Fruit fly (Drosophila melanogaster) whole organism, embryonic: ENCODE data around the gene wisp.

Experiments used
- Atf6 ChIP-seq: fragments of 200-800 bp; sonication (Bioruptor generic); IDR thresholded peaks from 2 replicates; pipeline ENCODE4 v1.3.6; 2022; ENCODE audit warnings: missing biosample characterization, missing genetic modification characterization
- CG10147 ChIP-seq: fragments of 200-800 bp; sonication (Bioruptor generic); optimal IDR thresholded peaks from 2 replicates; lab custom pipeline; 2019; ENCODE audit warnings: missing biosample characterization, mild to moderate bottlenecking, missing genetic modification characterization, moderate library complexity
- CG12071 ChIP-seq: fragments of 200-800 bp; sonication (Bioruptor generic); optimal IDR thresholded peaks from 3 replicates; lab custom pipeline; 2018; ENCODE audit warnings: missing biosample characterization, mild to moderate bottlenecking, missing genetic modification characterization
- CG13775 ChIP-seq: fragments of 200-800 bp; sonication (Bioruptor generic); optimal IDR thresholded peaks from 3 replicates; lab custom pipeline; 2017; ENCODE audit warnings: missing biosample characterization, mild to moderate bottlenecking, missing genetic modification characterization
- CG15269 ChIP-seq: fragments of 200-800 bp; sonication (Bioruptor generic); optimal IDR thresholded peaks from 2 replicates; lab custom pipeline; 2018; ENCODE audit warnings: missing biosample characterization, mild to moderate bottlenecking, missing genetic modification characterization, moderate library complexity
- CG2129 ChIP-seq: fragments of 200-800 bp; sonication (Bioruptor generic); IDR thresholded peaks from 2 replicates; pipeline ENCODE4 v1.3.6; 2022; ENCODE audit warnings: missing biosample characterization, missing genetic modification characterization; ENCODE audit not compliant: partially characterized antibody
- CG2202 ChIP-seq: fragments of 200-800 bp; sonication (Bioruptor generic); optimal IDR thresholded peaks from 2 replicates; lab custom pipeline; 2018; ENCODE audit warnings: missing biosample characterization, mild to moderate bottlenecking, missing genetic modification characterization
- CG2678 ChIP-seq: fragments of 200-800 bp; sonication (Bioruptor generic); optimal IDR thresholded peaks from 3 replicates; lab custom pipeline; 2019; ENCODE audit warnings: missing biosample characterization, mild to moderate bottlenecking, missing genetic modification characterization, moderate library complexity
- CG8089 ChIP-seq: fragments of 200-800 bp; sonication (Bioruptor generic); optimal IDR thresholded peaks from 3 replicates; lab custom pipeline; 2016; ENCODE audit warnings: missing biosample characterization, missing genetic modification characterization
- CTCF ChIP-seq: fragments of 200-800 bp; sonication (Bioruptor generic); optimal IDR thresholded peaks from 2 replicates; lab custom pipeline; 2017; ENCODE audit warnings: missing biosample characterization, mild to moderate bottlenecking, missing genetic modification characterization, moderate library complexity
- Chrac-16 ChIP-seq: fragments of 200-800 bp; sonication (Bioruptor generic); optimal IDR thresholded peaks from 3 replicates; lab custom pipeline; 2016; ENCODE audit warnings: missing biosample characterization, missing genetic modification characterization
- D19B ChIP-seq: fragments of 200-800 bp; sonication (Bioruptor generic); optimal IDR thresholded peaks from 2 replicates; lab custom pipeline; 2017; ENCODE audit warnings: missing biosample characterization, mild to moderate bottlenecking, missing genetic modification characterization
- Dip2 ChIP-seq: fragments of 200-800 bp; sonication (Bioruptor generic); IDR thresholded peaks from 2 replicates; pipeline ENCODE4 v1.3.6; 2022; ENCODE audit warnings: missing biosample characterization, missing genetic modification characterization
- Drgx ChIP-seq: fragments of 200-800 bp; sonication (Bioruptor generic); IDR thresholded peaks from 2 replicates; pipeline ENCODE4 v1.3.6; 2022; ENCODE audit warnings: missing biosample characterization, missing genetic modification characterization
- H2.0 ChIP-seq: fragments of 200-800 bp; sonication (Bioruptor generic); IDR thresholded peaks from 2 replicates; pipeline ENCODE4 v1.3.6; 2022; ENCODE audit warnings: missing biosample characterization, missing genetic modification characterization
- Lim3 ChIP-seq: fragments of 200-800 bp; sonication (Bioruptor generic); IDR thresholded peaks from 2 replicates; pipeline ENCODE4 v1.3.6; 2022; ENCODE audit warnings: missing biosample characterization, missing genetic modification characterization
- Meics ChIP-seq: fragments of 200-800 bp; sonication (Bioruptor generic); optimal IDR thresholded peaks from 2 replicates; lab custom pipeline; 2017; ENCODE audit warnings: missing biosample characterization, mild to moderate bottlenecking, missing genetic modification characterization
- Spps ChIP-seq: fragments of 200-800 bp; sonication (Bioruptor generic); optimal IDR thresholded peaks from 2 replicates; lab custom pipeline; 2018; ENCODE audit warnings: missing biosample characterization, mild to moderate bottlenecking, missing genetic modification characterization
- Trl ChIP-seq, 3 experiments: fragments of >200 bp in 2 of 3; fragments of 200-800 bp in 1 of 3; sonication (Bioruptor generic) in 1 of 3; optimal IDR thresholded peaks; 2 replicates in 1 of 3; 3 replicates in 2 of 3; lab custom pipeline; 2016 to 2017; ENCODE audit warnings: missing biosample characterization in 1 of 3, missing genetic modification characterization in 1 of 3
- Xbp1 ChIP-seq: fragments of 200-800 bp; sonication (Bioruptor generic); optimal IDR thresholded peaks from 3 replicates; lab custom pipeline; 2016; ENCODE audit warnings: missing biosample characterization, mild to moderate bottlenecking, missing genetic modification characterization
- ab ChIP-seq: fragments of 200-800 bp; sonication (Bioruptor generic); optimal IDR thresholded peaks from 2 replicates; lab custom pipeline; 2016; ENCODE audit warnings: missing biosample characterization, missing genetic modification characterization
- cg ChIP-seq: fragments of 200-800 bp; sonication (Bioruptor generic); optimal IDR thresholded peaks from 3 replicates; lab custom pipeline; 2019; ENCODE audit warnings: missing biosample characterization, mild to moderate bottlenecking, missing genetic modification characterization, moderate library complexity
- cwo ChIP-seq: fragments of 200-800 bp; sonication (Bioruptor generic); optimal IDR thresholded peaks from 3 replicates; lab custom pipeline; 2017; ENCODE audit warnings: missing biosample characterization, missing genetic modification characterization, mild to moderate bottlenecking, moderate library complexity, missing genetic modification reagents
- grau ChIP-seq: fragments of 200-800 bp; optimal IDR thresholded peaks from 3 replicates; lab custom pipeline; 2019; ENCODE audit warnings: missing biosample characterization, mild to moderate bottlenecking, missing genetic modification characterization, moderate library complexity
- grn ChIP-seq: fragments of 200-800 bp; sonication (Bioruptor generic); optimal IDR thresholded peaks from 3 replicates; lab custom pipeline; 2017; ENCODE audit warnings: missing biosample characterization, missing genetic modification characterization
- hb ChIP-seq: fragments of 200-800 bp; sonication (Bioruptor generic); IDR thresholded peaks from 3 replicates; pipeline ENCODE4 v1.3.6; 2022; ENCODE audit warnings: missing biosample characterization, missing genetic modification characterization; ENCODE audit not compliant: partially characterized antibody
- hkb ChIP-seq, 2 experiments: fragments of 200-800 bp in 1 of 2; fragments of >200 bp in 1 of 2; sonication (Bioruptor generic) in 1 of 2; IDR thresholded peaks in 1 of 2; optimal IDR thresholded peaks in 1 of 2; 2 replicates each; pipeline versions ENCODE4 v1.3.6 to Lab custom; 2017 to 2022; ENCODE audit warnings: missing biosample characterization in 1 of 2, missing genetic modification characterization in 1 of 2
- ken ChIP-seq: fragments of 200-800 bp; sonication (Bioruptor generic); IDR thresholded peaks from 3 replicates; pipeline ENCODE4 v1.3.6; 2022; ENCODE audit warnings: missing biosample characterization, missing genetic modification characterization
- lab ChIP-seq: fragments of 200-800 bp; sonication (Bioruptor generic); optimal IDR thresholded peaks from 3 replicates; lab custom pipeline; 2017; ENCODE audit warnings: missing biosample characterization, missing genetic modification characterization, mild to moderate bottlenecking, moderate library complexity, missing genetic modification reagents
- lmd ChIP-seq: fragments of 200-800 bp; sonication (Bioruptor generic); IDR thresholded peaks from 2 replicates; pipeline ENCODE4 v1.3.6; 2022; ENCODE audit warnings: missing biosample characterization, missing genetic modification characterization
- nom ChIP-seq: fragments of 200-800 bp; sonication (Bioruptor generic); optimal IDR thresholded peaks from 2 replicates; lab custom pipeline; 2017; ENCODE audit warnings: missing biosample characterization, missing genetic modification characterization, mild to moderate bottlenecking, moderate library complexity, missing genetic modification reagents
- prd ChIP-seq, 3 experiments: fragments of >200 bp in 2 of 3; fragments of 200-800 bp in 1 of 3; sonication (Bioruptor generic) in 1 of 3; optimal IDR thresholded peaks in 2 of 3; IDR thresholded peaks in 1 of 3; 2 replicates in 2 of 3; 3 replicates in 1 of 3; pipeline versions ENCODE4 v1.3.6 to Lab custom; 2017 to 2022; ENCODE audit warnings: missing biosample characterization in 1 of 3, missing genetic modification characterization in 1 of 3
- pros ChIP-seq: fragments of 200-800 bp; sonication (Bioruptor generic); optimal IDR thresholded peaks from 3 replicates; lab custom pipeline; 2019; ENCODE audit warnings: missing biosample characterization, mild to moderate bottlenecking, missing genetic modification characterization, moderate library complexity
- row ChIP-seq: fragments of 200-800 bp; sonication (Bioruptor generic); IDR thresholded peaks from 3 replicates; pipeline ENCODE4 v1.3.6; 2022; ENCODE audit warnings: missing biosample characterization, missing genetic modification characterization
- sr ChIP-seq: fragments of 200-800 bp; sonication (Bioruptor generic); IDR thresholded peaks from 3 replicates; pipeline ENCODE4 v1.3.6; 2022; ENCODE audit warnings: missing biosample characterization, missing genetic modification characterization
- tll ChIP-seq, 2 experiments: fragments of 200-800 bp in 1 of 2; fragments of >200 bp in 1 of 2; sonication (Bioruptor generic) in 1 of 2; optimal IDR thresholded peaks; 2 replicates each; lab custom pipeline; 2017 to 2019; ENCODE audit warnings: missing biosample characterization in 2 of 2, missing genetic modification characterization in 2 of 2, mild to moderate bottlenecking in 1 of 2, moderate library complexity in 1 of 2
- vvl ChIP-seq: fragments of 200-800 bp; sonication (Bioruptor generic); IDR thresholded peaks from 2 replicates; pipeline ENCODE4 v1.3.6; 2022; ENCODE audit warnings: missing biosample characterization, missing genetic modification characterization
- zen2 ChIP-seq: fragments of 200-800 bp; sonication (Bioruptor generic); IDR thresholded peaks from 3 replicates; pipeline ENCODE4 v1.3.6; 2022; ENCODE audit warnings: missing biosample characterization, missing genetic modification characterization; ENCODE audit not compliant: partially characterized antibody

wisp gene

dm6 chrX:11875146-11875830 lies 18.5 kb upstream of the wisp start (continued):
- TF ChIP-seq Atf6 (GFP tag; lab: Robert Waterston, UW) (0 out of 2 replicates have a peak, but pooled peaks have one; percentile 6), grn (GFP tag; lab: Kevin White, UChicago) (peak; percentile 96), H2.0 (GFP tag; lab: Robert Waterston, UW) (no peak), lab (no peak), CG15269 (no peak)

DNA sequence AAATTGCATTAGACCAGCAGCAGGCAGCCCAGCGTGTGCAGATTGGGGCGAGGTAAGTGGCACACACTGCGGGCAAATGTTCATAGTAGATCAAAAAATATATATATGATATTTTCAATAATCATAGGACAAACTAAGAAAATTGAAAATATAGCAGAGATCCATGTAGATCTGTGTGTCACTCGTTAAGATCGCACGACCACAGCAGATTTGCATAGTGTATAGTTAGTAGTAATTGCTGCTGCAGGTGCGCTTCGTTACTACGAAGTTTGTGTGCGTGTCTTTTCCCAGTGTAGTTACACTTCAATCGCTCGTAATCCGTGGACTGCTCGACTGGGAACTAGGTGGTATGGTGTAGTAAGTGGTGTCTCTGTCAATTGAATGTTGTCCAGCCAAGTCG lies 16.6 kb upstream of the wisp start, which contains the start of gene CG10352:
Gene CG10352 (minus strand): TSS at position 4 of the 400 bp plus-strand sequence.
- TF ChIP-seq Chrac-16 = no peak
- TF ChIP-seq hkb (optimal IDR thresholded peaks at IDR 0.05; lab: Kevin White, UChicago) = no peak
- TF ChIP-seq hkb (GFP tag; IDR thresholded peaks at IDR 0.05; lab: Robert Waterston, UW) = 0 out of 2 replicates have a peak, but pooled peaks have one; percentile 14
- TF ChIP-seq Spps (tag; lab: Kevin White, UChicago) = no peak
- TF ChIP-seq Xbp1 = no peak
- TF ChIP-seq Drgx (GFP tag; lab: Robert Waterston, UW) = peak; percentile 48; the same call in 1 of the 2 replicates
- peak; percentile 57 for TF ChIP-seq Meics (GFP tag; lab: Kevin White, UChicago)
- no peak for TF ChIP-seq CG2202 (tag; lab: Kevin White, UChicago)
- TF ChIP-seq vvl = no peak
- no peak for TF ChIP-seq prd (optimal IDR thresholded peaks at IDR 0.05; lab: Kevin White, UChicago)
- TF ChIP-seq prd (GFP tag; IDR thresholded peaks at IDR 0.05; lab: Robert Waterston, UW) = 0 out of 3 replicates have a peak, but pooled peaks have one; percentile 14
- TF ChIP-seq CG8089 (GFP tag; lab: Kevin White, UChicago) = no peak
- TF ChIP-seq row (GFP tag; lab: Robert Waterston, UW) = peak; percentile 51

DNA sequence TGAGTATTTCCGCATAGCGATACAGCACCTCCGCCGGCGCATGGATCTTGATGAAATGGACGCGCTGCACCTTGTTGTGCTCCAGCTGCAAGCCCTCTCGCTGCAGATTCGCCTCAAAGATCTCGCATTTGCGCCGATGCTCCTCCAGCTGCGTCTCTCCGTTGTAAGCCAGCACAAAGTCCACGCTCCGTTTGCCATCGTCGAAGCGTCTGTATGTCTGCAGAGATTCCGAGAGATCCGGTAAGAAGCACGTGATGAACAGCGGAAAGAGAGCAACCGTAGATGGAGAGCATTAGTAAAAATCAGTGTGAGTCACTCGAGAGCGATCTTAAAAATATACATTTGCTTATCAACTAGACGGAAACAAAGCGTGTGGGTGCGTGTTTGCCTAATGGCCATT lies 12.1 kb upstream of the wisp start:
- TF ChIP-seq nom (GFP tag; lab: Kevin White, UChicago) (peak; percentile 69), D19B (GFP tag; lab: Kevin White, UChicago) (no peak), CG13775 (GFP tag; lab: Kevin White, UChicago) (no peak), ken (GFP tag; lab: Robert Waterston, UW) (no peak), cwo (GFP tag; lab: Kevin White, UChicago) (peak; percentile 76), sr (GFP tag; lab: Robert Waterston, UW) (peak; percentile 88; the same call in 1 of the 3 replicates), zen2 (GFP tag; lab: Robert Waterston, UW) (no peak), pros (GFP tag; lab: Kevin White, UChicago) (no peak), CG10147 (GFP tag; lab: Kevin White, UChicago) (no peak), Lim3 (GFP tag; lab: Robert Waterston, UW) (no peak), hb (GFP tag; lab: Robert Waterston, UW) (no peak), ab (GFP tag; lab: Kevin White, UChicago) (no peak), CG2678 (tag; lab: Kevin White, UChicago) (no peak), Trl (optimal IDR thresholded peaks at IDR 0.05; lab: Kevin White, UChicago) (peak in 1 of 2 experiments; percentile 18), Trl (GFP tag; optimal IDR thresholded peaks at IDR 0.05; lab: Kevin White, UChicago) (no peak), Dip2 (GFP tag; lab: Robert Waterston, UW) (no peak), CG12071 (GFP tag; lab: Kevin White, UChicago) (no peak)

- no peak for TF ChIP-seq tll (GFP tag; optimal IDR thresholded peaks at IDR 0.05; lab: Kevin White, UChicago)
- peak; percentile 22 for TF ChIP-seq cg (GFP tag; lab: Kevin White, UChicago)
- peak; percentile 8; the same call in 1 of the 3 replicates for TF ChIP-seq row (GFP tag; lab: Robert Waterston, UW)
- no peak for TF ChIP-seq lmd (GFP tag; lab: Robert Waterston, UW)
- TF ChIP-seq grau (tag; lab: Kevin White, UChicago) = peak; percentile 68
- no peak for TF ChIP-seq CTCF (GFP tag; lab: Kevin White, UChicago)
- no peak for TF ChIP-seq CG2129
Measured at dm6 chrX:11882447-11882846, 11.3 kb upstream of the wisp start.
